Worm (Caenorhabditis elegans) whole organism, young adult: ENCODE measurements around the gene grd-12.

Experiments
- B0261.1 ChIP-seq: sonication (generic microtip); optimal IDR thresholded peaks from 2 replicates; lab custom pipeline; 2016; ENCODE audit warnings: mild to moderate bottlenecking, missing genetic modification characterization, moderate library complexity, missing compliant biosample characterization
- D2030.7 ChIP-seq: fragments of 200-800 bp; sonication (Bioruptor generic); IDR thresholded peaks from 2 replicates; pipeline ENCODE4 v1.3.6; 2022; ENCODE audit warnings: missing genetic modification reagents, missing genetic modification characterization, missing compliant biosample characterization
- F10E7.11 ChIP-seq: sonication (generic microtip); optimal IDR thresholded peaks from 2 replicates; lab custom pipeline; 2017; ENCODE audit warnings: mild to moderate bottlenecking, missing genetic modification characterization, moderate library complexity, missing compliant biosample characterization
- F22D6.2 ChIP-seq: sonication (generic microtip); optimal IDR thresholded peaks from 2 replicates; lab custom pipeline; 2016; ENCODE audit warnings: mild to moderate bottlenecking, missing genetic modification characterization, missing compliant biosample characterization
- F52B5.7 ChIP-seq: sonication (generic microtip); optimal IDR thresholded peaks from 2 replicates; lab custom pipeline; 2016; ENCODE audit warnings: mild to moderate bottlenecking, missing genetic modification characterization, missing compliant biosample characterization
- F57A8.1 ChIP-seq: fragments of 200-800 bp; sonication (Bioruptor generic); optimal IDR thresholded peaks from 2 replicates; lab custom pipeline; 2018; ENCODE audit warnings: mild to moderate bottlenecking, missing genetic modification characterization, moderate library complexity, missing compliant biosample characterization
- F57C9.4 ChIP-seq: sonication (generic microtip); optimal IDR thresholded peaks from 2 replicates; lab custom pipeline; 2017; ENCODE audit warnings: mild to moderate bottlenecking, missing genetic modification characterization, missing compliant biosample characterization
- K11D2.4 ChIP-seq: fragments of 200-800 bp; sonication (Bioruptor generic); IDR thresholded peaks from 2 replicates; pipeline ENCODE4 v1.3.6; 2022; ENCODE audit warnings: missing genetic modification reagents, missing genetic modification characterization, missing compliant biosample characterization
- T07F8.4 ChIP-seq: sonication (generic microtip); optimal IDR thresholded peaks from 2 replicates; lab custom pipeline; 2016; ENCODE audit warnings: mild to moderate bottlenecking, missing genetic modification characterization, moderate library complexity, missing compliant biosample characterization
- T26A5.8 ChIP-seq: sonication (generic microtip); optimal IDR thresholded peaks from 2 replicates; lab custom pipeline; 2016; ENCODE audit warnings: missing genetic modification characterization, missing compliant biosample characterization
- Y79H2A.3 ChIP-seq: fragments of 200-800 bp; sonication (Bioruptor generic); conservative IDR thresholded peaks from 2 replicates; pipeline ENCODE4 v1.3.6; 2022; ENCODE audit warnings: missing genetic modification reagents, missing genetic modification characterization, missing compliant biosample characterization
- Y95B8A.8 ChIP-seq: fragments of 200-800 bp; sonication (Bioruptor generic); IDR thresholded peaks from 2 replicates; pipeline ENCODE4 v1.3.6; 2022; ENCODE audit warnings: missing genetic modification reagents, missing genetic modification characterization, missing compliant biosample characterization
- ama-1 ChIP-seq, 3 experiments: fragments of 150-350 bp in 1 of 3; sonication (generic microtip) in 2 of 3; optimal IDR thresholded peaks; 2 replicates each; lab custom pipeline; 2014 to 2018; ENCODE audit warnings: missing biosample characterization in 2 of 3, missing genetic modification characterization in 2 of 3, missing genetic modification reagents in 2 of 3
- attf-3 ChIP-seq: fragments of 200-800 bp; sonication (Bioruptor generic); conservative IDR thresholded peaks from 2 replicates; pipeline ENCODE4 v1.3.6; 2022; ENCODE audit warnings: missing genetic modification reagents, missing genetic modification characterization, missing compliant biosample characterization
- ccch-3 ChIP-seq: fragments of 200-800 bp; sonication (Bioruptor generic); optimal IDR thresholded peaks from 2 replicates; lab custom pipeline; 2018; ENCODE audit warnings: mild to moderate bottlenecking, missing genetic modification characterization, missing compliant biosample characterization
- cebp-2 ChIP-seq: fragments of 200-800 bp; sonication (Bioruptor generic); IDR thresholded peaks from 2 replicates; pipeline ENCODE4 v1.3.6; 2022; ENCODE audit warnings: missing genetic modification characterization, missing compliant biosample characterization
- ceh-100 ChIP-seq: fragments of 200-800 bp; sonication (Bioruptor generic); IDR thresholded peaks from 2 replicates; pipeline ENCODE4 v1.3.6; 2022; ENCODE audit warnings: missing genetic modification reagents, missing genetic modification characterization, missing compliant biosample characterization
- ceh-40 ChIP-seq: fragments of 200-800 bp; sonication (Bioruptor generic); IDR thresholded peaks from 2 replicates; pipeline ENCODE4 v1.3.6; 2022; ENCODE audit warnings: missing genetic modification characterization, missing compliant biosample characterization
- ceh-79 ChIP-seq: sonication (generic microtip); optimal IDR thresholded peaks from 2 replicates; lab custom pipeline; 2017; ENCODE audit warnings: mild to moderate bottlenecking, missing genetic modification characterization, missing compliant biosample characterization
- die-1 ChIP-seq: sonication (generic microtip); optimal IDR thresholded peaks from 2 replicates; lab custom pipeline; 2016; ENCODE audit warnings: missing genotype, mild to moderate bottlenecking, missing genetic modification characterization, missing compliant biosample characterization
- efl-1 ChIP-seq: fragments of 150-350 bp; optimal IDR thresholded peaks from 2 replicates; lab custom pipeline; 2014; ENCODE audit warnings: missing biosample characterization, missing genetic modification reagents, missing genetic modification characterization
- ets-4 ChIP-seq: fragments of 200-800 bp; sonication (Bioruptor generic); optimal IDR thresholded peaks from 2 replicates; lab custom pipeline; 2018; ENCODE audit warnings: mild to moderate bottlenecking, missing genetic modification characterization, missing compliant biosample characterization
- fkh-3 ChIP-seq: sonication (generic microtip); optimal IDR thresholded peaks from 2 replicates; lab custom pipeline; 2016; ENCODE audit warnings: mild to moderate bottlenecking, missing genetic modification characterization, missing compliant biosample characterization
- hmg-1.2 ChIP-seq: fragments of 200-800 bp; sonication (Bioruptor generic); IDR thresholded peaks from 2 replicates; pipeline ENCODE4 v1.3.6; 2022; ENCODE audit warnings: missing genetic modification reagents, missing genetic modification characterization, missing compliant biosample characterization
- let-607 ChIP-seq, 2 experiments: fragments of 200-800 bp in 1 of 2; sonication (Bioruptor generic) in 1 of 2; sonication (generic microtip) in 1 of 2; optimal IDR thresholded peaks; 2 replicates each; lab custom pipeline; 2016 to 2018; ENCODE audit warnings: mild to moderate bottlenecking in 2 of 2, missing compliant biosample characterization in 2 of 2, missing genetic modification characterization in 2 of 2, moderate library complexity in 2 of 2, missing genotype in 1 of 2
- lin-40 ChIP-seq: sonication (generic microtip); optimal IDR thresholded peaks from 2 replicates; lab custom pipeline; 2016; ENCODE audit warnings: missing genetic modification characterization, mild to moderate bottlenecking, missing compliant biosample characterization, missing genotype, missing genetic modification reagents
- madf-3 ChIP-seq: fragments of 200-800 bp; sonication (Bioruptor generic); IDR thresholded peaks from 2 replicates; pipeline ENCODE4 v1.3.6; 2022; ENCODE audit warnings: missing genetic modification reagents, missing genetic modification characterization, missing compliant biosample characterization
- mel-28 ChIP-seq: sonication (generic microtip); optimal IDR thresholded peaks from 2 replicates; lab custom pipeline; 2016; ENCODE audit warnings: borderline replicate concordance, mild to moderate bottlenecking, missing genetic modification characterization, missing compliant biosample characterization
- mes-4 ChIP-seq: sonication (generic microtip); optimal IDR thresholded peaks from 2 replicates; lab custom pipeline; 2016; ENCODE audit warnings: missing genotype, missing genetic modification characterization, missing compliant biosample characterization
- nfya-1 ChIP-seq: sonication (generic microtip); optimal IDR thresholded peaks from 2 replicates; lab custom pipeline; 2017; ENCODE audit warnings: antibody characterized with exemption, missing compliant biosample characterization, missing genetic modification characterization, borderline replicate concordance; ENCODE audit not compliant: insufficient read depth
- nhr-90 ChIP-seq: sonication (generic microtip); optimal IDR thresholded peaks from 2 replicates; lab custom pipeline; 2016; ENCODE audit warnings: missing genotype, mild to moderate bottlenecking, missing genetic modification characterization, missing compliant biosample characterization
- rpc-1 ChIP-seq, 2 experiments: fragments of 150-350 bp in 1 of 2; sonication (generic microtip) in 1 of 2; optimal IDR thresholded peaks; 2 replicates each; lab custom pipeline; 2014 to 2018; ENCODE audit warnings: missing biosample characterization in 1 of 2, missing genetic modification characterization in 1 of 2, missing genetic modification reagents in 1 of 2, missing genotype in 1 of 2
- sea-2 ChIP-seq: fragments of 200-800 bp; sonication (Bioruptor generic); IDR thresholded peaks from 2 replicates; pipeline ENCODE4 v1.3.6; 2022; ENCODE audit warnings: missing genetic modification characterization, missing compliant biosample characterization
- snpc-1.3 ChIP-seq: sonication (generic microtip); optimal IDR thresholded peaks from 2 replicates; lab custom pipeline; 2017; ENCODE audit warnings: missing genetic modification characterization, mild to moderate bottlenecking, missing compliant biosample characterization, antibody characterized with exemption, moderate library complexity, missing genotype, missing genetic modification reagents; ENCODE audit not compliant: insufficient read depth
- snpc-4 ChIP-seq, 5 experiments: fragments of 150-350 bp in 1 of 5; sonication (generic microtip) in 4 of 5; optimal IDR thresholded peaks; 2 replicates each; lab custom pipeline; 2014 to 2018; ENCODE audit warnings: missing genetic modification characterization in 5 of 5, missing biosample characterization in 3 of 5, antibody characterized with exemption in 2 of 5, mild to moderate bottlenecking in 2 of 5, missing compliant biosample characterization in 2 of 5, missing genotype in 2 of 5, moderate library complexity in 2 of 5, missing genetic modification reagents in 1 of 5
- somi-1 ChIP-seq: fragments of 200-800 bp; sonication (Bioruptor generic); optimal IDR thresholded peaks from 2 replicates; lab custom pipeline; 2018; ENCODE audit warnings: mild to moderate bottlenecking, missing genetic modification characterization, missing compliant biosample characterization
- tlf-1 ChIP-seq: fragments of 200-800 bp; sonication (Bioruptor generic); optimal IDR thresholded peaks from 2 replicates; lab custom pipeline; 2018; ENCODE audit warnings: mild to moderate bottlenecking, missing genetic modification characterization, missing compliant biosample characterization
- xnd-1 ChIP-seq: sonication (generic microtip); optimal IDR thresholded peaks from 2 replicates; lab custom pipeline; 2016; ENCODE audit warnings: missing genotype, missing genetic modification reagents, missing genetic modification characterization, missing compliant biosample characterization
- ztf-26 ChIP-seq: sonication (generic microtip); optimal IDR thresholded peaks from 2 replicates; lab custom pipeline; 2017; ENCODE audit warnings: missing genetic modification characterization, missing compliant biosample characterization
- ztf-6 ChIP-seq: fragments of 200-800 bp; sonication (Bioruptor generic); IDR thresholded peaks from 2 replicates; pipeline ENCODE4 v1.3.6; 2022; ENCODE audit warnings: missing genetic modification reagents, missing genetic modification characterization, missing compliant biosample characterization

The grd-12 gene

ce11 chrV:14971136-14971535 lies 7.2 kb upstream of the grd-12 start, which contains the start of gene nlp-59 (continued):
- TF ChIP-seq efl-1, result no peak

DNA sequence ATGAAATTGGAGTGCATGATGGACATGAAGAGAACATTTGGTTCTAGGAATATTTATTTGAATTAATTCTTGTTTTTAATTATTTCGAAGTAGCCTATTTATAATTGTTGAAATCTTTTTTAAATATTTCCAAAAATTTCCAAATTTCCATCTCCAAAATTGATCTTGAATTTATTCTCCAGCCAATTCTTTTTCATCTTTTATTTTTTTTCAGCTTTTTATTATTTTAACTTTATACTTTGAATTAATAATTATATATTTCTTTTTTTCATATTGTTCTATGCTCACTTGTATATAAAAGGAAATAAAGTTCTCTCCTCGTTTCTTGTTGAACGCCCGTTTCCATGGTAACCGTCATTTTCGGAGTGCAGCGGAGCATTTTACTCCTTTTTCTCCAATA lies 1.6 kb downstream of the grd-12 start, which contains the start of gene xbx-1:
Gene xbx-1 (plus strand): TSS at position 301 of the 400 bp plus-strand sequence.
- TF ChIP-seq ztf-6 (GFP tag; lab: Robert Waterston, UW) (no peak), mel-28 (no peak), F10E7.11 (tag; lab: Kevin White, UChicago) (no peak), F22D6.2 (tag; lab: Kevin White, UChicago) (no peak), Y79H2A.3 (no peak), ceh-40 (GFP tag; lab: Robert Waterston, UW) (no peak)

ce11 chrV:14984593-14984992 lies 6.3 kb downstream of the grd-12 start, which contains the start of gene F02D8.4:
TSS of gene F02D8.4 (plus strand) at chrV:14984893.
- TF ChIP-seq ets-4 (GFP tag; lab: Kevin White, UChicago) (no peak), cebp-2 (GFP tag; lab: Robert Waterston, UW) (no peak), F52B5.7 (tag; lab: Kevin White, UChicago) (no peak), ama-1 (optimal IDR thresholded peaks at IDR 0.05; lab: Kevin White, UChicago) (no peak), ama-1 (GFP tag; optimal IDR thresholded peaks at IDR 0.05; lab: Kevin White, UChicago) (no peak), snpc-4 (GFP tag; optimal IDR thresholded peaks at IDR 0.05; lab: Kevin White, UChicago) (no peak), snpc-4 (tag; optimal IDR thresholded peaks at IDR 0.05; lab: Kevin White, UChicago) (no peak), fkh-3 (tag; lab: Kevin White, UChicago) (no peak), ztf-26 (no peak), nfya-1 (tag; lab: Kevin White, UChicago) (no peak), somi-1 (GFP tag; lab: Kevin White, UChicago) (no peak), T07F8.4 (tag; lab: Kevin White, UChicago) (no peak), Y95B8A.8 (GFP tag; lab: Robert Waterston, UW) (no peak), let-607 (tag; optimal IDR thresholded peaks at IDR 0.05; lab: Kevin White, UChicago) (no peak)

DNA sequence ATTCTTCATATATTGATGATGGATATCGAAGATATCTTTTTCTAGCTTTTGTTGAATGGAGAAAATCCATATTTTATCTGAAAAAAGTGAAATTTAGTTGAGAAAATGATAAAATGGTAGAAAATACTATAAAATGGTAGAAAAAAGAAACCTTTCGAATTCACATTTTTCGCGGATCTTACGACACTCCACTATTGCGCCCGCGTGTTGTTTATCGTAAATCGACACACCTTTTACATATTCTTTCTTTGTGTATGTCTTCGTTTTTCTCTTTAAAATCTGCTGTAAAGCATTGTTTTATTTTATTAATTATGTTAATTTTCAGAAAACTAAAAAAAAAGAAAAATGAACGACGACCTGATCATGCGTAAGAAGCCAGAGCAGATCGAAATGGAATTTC lies 12.5 kb downstream of the grd-12 start, which contains the start of the genes cdt-2 and T01C3.2:
Gene cdt-2 (minus strand): TSS at position 284 of the 400 bp plus-strand sequence.
Gene T01C3.2 (plus strand): TSS at position 326 of the 400 bp plus-strand sequence.
- TF ChIP-seq ceh-79 (tag; lab: Kevin White, UChicago) (no peak), attf-3 (GFP tag; lab: Robert Waterston, UW) (peak; percentile 91), efl-1 (peak; percentile 32), snpc-1.3 (tag; lab: Kevin White, UChicago) (no peak), hmg-1.2 (GFP tag; lab: Robert Waterston, UW) (no peak), nhr-90 (tag; lab: Kevin White, UChicago) (no peak), xnd-1 (no peak), ceh-40 (GFP tag; lab: Robert Waterston, UW) (no peak), sea-2 (no peak)
- TF ChIP-seq, all 124 proteins: peak for 2

ce11 chrV:14991489-14991888 lies 13.2 kb downstream of the grd-12 start:
- TF ChIP-seq nfya-1 (tag; lab: Kevin White, UChicago) (no peak), madf-3 (GFP tag; lab: Robert Waterston, UW) (peak; percentile 48; the same call in 1 of the 2 replicates), T26A5.8 (tag; lab: Kevin White, UChicago) (no peak), F22D6.2 (tag; lab: Kevin White, UChicago) (no peak), D2030.7 (peak; percentile 42), B0261.1 (no peak), ccch-3 (GFP tag; lab: Kevin White, UChicago) (no peak), F57A8.1 (GFP tag; lab: Kevin White, UChicago) (no peak), F57C9.4 (tag; lab: Kevin White, UChicago) (no peak), K11D2.4 (no peak), mes-4 (tag; lab: Kevin White, UChicago) (no peak), lin-40 (no peak), tlf-1 (GFP tag; lab: Kevin White, UChicago) (no peak), ceh-100 (peak; percentile 56; the same call in 1 of the 2 replicates), nhr-90 (tag; lab: Kevin White, UChicago) (no peak), die-1 (tag; lab: Kevin White, UChicago) (peak; percentile 50), rpc-1 (optimal IDR thresholded peaks at IDR 0.05; lab: Kevin White, UChicago) (no peak), rpc-1 (tag; optimal IDR thresholded peaks at IDR 0.05; lab: Kevin White, UChicago) (no peak)
